Worm (Caenorhabditis elegans): ENCODE results near the gene T03D8.6.

Gene T03D8.6

ce11 chrV:20851847-20852386 is 31.8 kb upstream of the T03D8.6 start, which contains the start of gene ndua-1:
Gene ndua-1 (minus strand): TSS chrV:20851897.
- TF ChIP-seq lin-35 (GFP tag; optimal IDR thresholded peaks at IDR 0.05) (peak; percentile 6 to 43), nhr-71 (tag; optimal IDR thresholded peaks at IDR 0.05) (peak; percentile 66), unc-86 (tag; optimal IDR thresholded peaks at IDR 0.05) (peak; percentile 1), xbp-1 (tag; optimal IDR thresholded peaks at IDR 0.05) (peak; percentile 38), nhr-28 (tag; optimal IDR thresholded peaks at IDR 0.05) (no peak), snpc-4 (tag; optimal IDR thresholded peaks at IDR 0.05) (peak; percentile 65), F16B12.6 (tag; optimal IDR thresholded peaks at IDR 0.05) (no peak), C34B4.2 (tag; optimal IDR thresholded peaks at IDR 0.05) (no peak), tbx-2 (tag; optimal IDR thresholded peaks at IDR 0.05) (peak; percentile 53), grh-1 (GFP tag; IDR thresholded peaks at IDR 0.05) (no peak), nhr-47 (tag; optimal IDR thresholded peaks at IDR 0.05) (peak; percentile 68), snu-23 (GFP tag; optimal IDR thresholded peaks at IDR 0.05) (peak; percentile 71), ceh-82 (tag; optimal IDR thresholded peaks at IDR 0.05) (peak in 2 of 3 experiments; percentile 44 to 64), lin-39 (tag; optimal IDR thresholded peaks at IDR 0.05) (peak; percentile 4), lsy-2 (tag; optimal IDR thresholded peaks at IDR 0.05) (peak; percentile 59 to 71), lin-13 (GFP tag; optimal IDR thresholded peaks at IDR 0.05) (peak; percentile 24), rnt-1 (tag; optimal IDR thresholded peaks at IDR 0.05) (peak; percentile 76), sox-4 (tag; optimal IDR thresholded peaks at IDR 0.05) (peak; percentile 27), ztf-11 (tag; optimal IDR thresholded peaks at IDR 0.05) (peak in 1 of 2 experiments; percentile 17), ztf-4 (tag; optimal IDR thresholded peaks at IDR 0.05) (no peak), skn-1 (tag; optimal IDR thresholded peaks at IDR 0.05) (peak; percentile 58), vab-15 (tag; optimal IDR thresholded peaks at IDR 0.05) (no peak), isw-1 (GFP tag; IDR thresholded peaks at IDR 0.05) (no peak), sup-37 (GFP tag; optimal IDR thresholded peaks at IDR 0.05) (no peak), blmp-1 (tag; optimal IDR thresholded peaks at IDR 0.05) (peak; percentile 0), elt-3 (tag; optimal IDR thresholded peaks at IDR 0.05) (peak in 1 of 6 experiments; percentile 22), lir-3 (tag; optimal IDR thresholded peaks at IDR 0.05; ENCODE audit: poor library complexity) (peak; percentile 44), efl-1 (optimal IDR thresholded peaks at IDR 0.05) (peak; percentile 10 to 44), efl-1 (GFP tag; optimal IDR thresholded peaks at IDR 0.05 in 1 of 2) (peak; percentile 17 to 94), swsn-7 (tag; optimal IDR thresholded peaks at IDR 0.05) (peak; percentile 61), Y116A8C.19 (tag; optimal IDR thresholded peaks at IDR 0.05; ENCODE audit: borderline replicate concordance) (no peak), dpl-1 (GFP tag; optimal IDR thresholded peaks at IDR 0.05) (peak in 2 of 3 experiments; percentile 22 to 23), mdl-1 (tag; optimal IDR thresholded peaks at IDR 0.05) (no peak), unc-130 (tag; optimal IDR thresholded peaks at IDR 0.05) (peak; percentile 6), pag-3 (tag; optimal IDR thresholded peaks at IDR 0.05; ENCODE audit: borderline replicate concordance, insufficient read depth) (no peak), dsc-1 (tag; optimal IDR thresholded peaks at IDR 0.05) (peak; percentile 35), nhr-90 (tag; optimal IDR thresholded peaks at IDR 0.05; ENCODE audit: poor library complexity) (peak; percentile 56), nhr-20 (tag; optimal IDR thresholded peaks at IDR 0.05) (peak; percentile 63)

- TF ChIP-seq ceh-82 (tag; optimal IDR thresholded peaks at IDR 0.05) (no peak), rnt-1 (tag; optimal IDR thresholded peaks at IDR 0.05) (peak; percentile 45)
Measured at ce11 chrV:20850580-20850979, 30.4 kb upstream of the T03D8.6 start, which contains the start of gene clec-264. Gene clec-264 (minus strand): TSS chrV:20850701.

- no peak for TF ChIP-seq ceh-90 (tag; optimal IDR thresholded peaks at IDR 0.05)
- TF ChIP-seq snu-23 (GFP tag; optimal IDR thresholded peaks at IDR 0.05), result peak; percentile 24
- peak; percentile 28 for TF ChIP-seq nhr-71 (tag; optimal IDR thresholded peaks at IDR 0.05)
- no peak for TF ChIP-seq nhr-90 (tag; optimal IDR thresholded peaks at IDR 0.05; ENCODE audit: poor library complexity)
- TF ChIP-seq lin-15B (tag; optimal IDR thresholded peaks at IDR 0.05), result no peak
- no peak for TF ChIP-seq ceh-88 (GFP tag; IDR thresholded peaks at IDR 0.05)
- TF ChIP-seq nhr-85 (tag), result peak; percentile 23
- TF ChIP-seq hlh-17 (GFP tag; optimal IDR thresholded peaks at IDR 0.05; ENCODE audit: borderline replicate concordance), result no peak
- TF ChIP-seq aly-2 (tag; optimal IDR thresholded peaks at IDR 0.05), result peak; percentile 87
- no peak for TF ChIP-seq xbp-1 (tag; optimal IDR thresholded peaks at IDR 0.05)
- no peak for TF ChIP-seq unc-30 (tag; optimal IDR thresholded peaks at IDR 0.05)
- TF ChIP-seq nhr-20 (tag; optimal IDR thresholded peaks at IDR 0.05), result peak; percentile 9
- no peak for TF ChIP-seq rnt-1 (tag; optimal IDR thresholded peaks at IDR 0.05)
- no peak for TF ChIP-seq mab-9 (GFP tag; IDR thresholded peaks at IDR 0.05)
- peak; percentile 8 for TF ChIP-seq swsn-7 (tag; optimal IDR thresholded peaks at IDR 0.05)
- TF ChIP-seq dsc-1 (tag; optimal IDR thresholded peaks at IDR 0.05), result peak; percentile 16
- no peak for TF ChIP-seq hpl-2 (GFP tag; optimal IDR thresholded peaks at IDR 0.05)
- TF ChIP-seq irx-1 (tag; optimal IDR thresholded peaks at IDR 0.05), result no peak
- no peak for TF ChIP-seq ets-5 (GFP tag; IDR thresholded peaks at IDR 0.05)
Measured at ce11 chrV:20847743-20848229, 27.7 kb upstream of the T03D8.6 start.
